Worm (Caenorhabditis elegans) whole organism, L2 larva: ENCODE results near the gene cone-1.

Source experiments
- dmd-4 ChIP-seq: sonication (generic microtip); optimal IDR thresholded peaks from 2 replicates; lab custom pipeline; 2017; ENCODE audit warnings: missing biosample characterization, missing genetic modification characterization
- zag-1 ChIP-seq: fragments of 150-350 bp; optimal IDR thresholded peaks from 2 replicates; lab custom pipeline; 2014; ENCODE audit warnings: missing biosample characterization, missing genetic modification characterization

DNA sequence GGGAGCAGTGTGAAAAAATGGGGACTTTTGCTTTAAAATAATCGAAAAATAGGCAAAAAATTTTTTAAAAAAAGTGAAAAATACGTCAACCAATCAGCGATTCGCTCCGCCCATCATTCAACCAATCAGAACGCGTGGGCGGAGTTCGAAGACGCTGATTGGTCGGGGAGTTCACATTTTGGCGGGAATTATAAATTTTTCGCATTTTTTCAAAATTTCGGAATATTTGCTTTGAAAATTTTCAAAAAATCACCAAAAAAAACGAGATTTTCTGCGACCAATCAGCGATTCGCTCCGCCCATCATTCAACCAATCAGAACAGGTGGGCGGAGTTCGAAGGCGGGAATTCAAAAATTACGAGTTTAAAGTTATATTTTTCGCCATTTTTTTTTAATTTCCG is 42.0 kb downstream of the cone-1 start:
- TF ChIP-seq dmd-4 (tag; lab: Kevin White, UChicago) = no peak
- no peak for TF ChIP-seq zag-1 (tag; lab: Kevin White, UChicago)
